Worm (Caenorhabditis elegans): ENCODE results near the gene Y46G5A.20.

Y46G5A.20 gene

DNA sequence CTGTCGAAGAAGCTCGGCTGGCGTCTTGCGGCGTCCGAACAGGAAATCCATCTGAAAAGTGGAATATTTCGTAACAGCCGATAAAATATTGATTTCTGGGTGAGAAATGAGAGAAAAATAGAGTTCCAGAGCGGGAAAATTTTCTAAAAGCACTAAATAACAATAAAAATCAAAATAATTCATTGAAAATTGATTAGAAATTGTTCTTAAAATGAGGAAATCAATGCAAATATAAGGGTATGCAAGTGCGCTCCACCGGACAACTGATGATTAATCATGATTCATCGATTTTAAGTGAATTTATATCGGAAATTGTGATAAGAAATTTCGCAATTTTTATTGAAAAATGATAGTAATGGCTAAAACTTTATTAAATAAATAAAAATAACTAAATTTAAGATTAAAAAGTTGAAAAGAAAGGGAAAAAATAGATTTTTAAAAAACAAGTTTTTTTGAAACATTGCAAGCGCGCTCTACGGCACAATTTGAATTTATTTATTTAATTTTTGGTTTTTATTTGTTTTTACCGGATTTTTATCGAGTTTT, 42.6 kb upstream of the Y46G5A.20 start, which contains the start of the genes vps-2 and tiar-2:
Gene vps-2 (minus strand): TSS at position 51 of the 546 bp plus-strand sequence.
Gene tiar-2 (plus strand): TSS at position 520 of the 546 bp plus-strand sequence.
- peak; percentile 24 for TF ChIP-seq C04F5.9 (tag; optimal IDR thresholded peaks at IDR 0.05)
- TF ChIP-seq hlh-4 (tag; optimal IDR thresholded peaks at IDR 0.05) = no peak
- TF ChIP-seq nhr-237 (tag; optimal IDR thresholded peaks at IDR 0.05) = no peak
- TF ChIP-seq dsc-1 (tag; optimal IDR thresholded peaks at IDR 0.05) = peak; percentile 67
- peak; percentile 66 for TF ChIP-seq snu-23 (GFP tag; optimal IDR thresholded peaks at IDR 0.05)
- TF ChIP-seq nhr-90 (tag; optimal IDR thresholded peaks at IDR 0.05; ENCODE audit: poor library complexity) = peak; percentile 74
- peak; percentile 60 for TF ChIP-seq nhr-20 (tag; optimal IDR thresholded peaks at IDR 0.05)
- TF ChIP-seq lsy-2 (tag; optimal IDR thresholded peaks at IDR 0.05) = peak; percentile 78 to 81
- TF ChIP-seq lin-35 (GFP tag; optimal IDR thresholded peaks at IDR 0.05) = peak; percentile 59 to 73
- TF ChIP-seq swsn-7 (tag; optimal IDR thresholded peaks at IDR 0.05) = peak; percentile 75
- TF ChIP-seq ceh-90 (tag; optimal IDR thresholded peaks at IDR 0.05) = peak; percentile 31
- no peak for TF ChIP-seq hpl-2 (GFP tag; optimal IDR thresholded peaks at IDR 0.05)
- no peak for TF ChIP-seq aly-2 (tag; optimal IDR thresholded peaks at IDR 0.05)
- no peak for TF ChIP-seq ets-5 (GFP tag; IDR thresholded peaks at IDR 0.05)
- no peak for TF ChIP-seq nhr-11 (tag; optimal IDR thresholded peaks at IDR 0.05)
- TF ChIP-seq unc-86 (tag; optimal IDR thresholded peaks at IDR 0.05) = peak; percentile 32
- TF ChIP-seq mdl-1 (tag; optimal IDR thresholded peaks at IDR 0.05) = no peak
- TF ChIP-seq unc-98 (GFP tag; IDR thresholded peaks at IDR 0.05) = no peak
- TF ChIP-seq rnt-1 (tag; optimal IDR thresholded peaks at IDR 0.05) = no peak
- TF ChIP-seq zip-4 (GFP tag; optimal IDR thresholded peaks at IDR 0.05) = peak; percentile 62
- no peak for TF ChIP-seq zag-1 (tag; optimal IDR thresholded peaks at IDR 0.05)
- TF ChIP-seq efl-1 (optimal IDR thresholded peaks at IDR 0.05) = peak; percentile 57 to 67
- peak; percentile 65 to 94 for TF ChIP-seq efl-1 (GFP tag; optimal IDR thresholded peaks at IDR 0.05 in 1 of 2)
- peak; percentile 50; the same call in 1 of the 2 replicates for TF ChIP-seq ceh-88 (GFP tag; IDR thresholded peaks at IDR 0.05)
- TF ChIP-seq fkh-8 (tag; optimal IDR thresholded peaks at IDR 0.05) = peak; percentile 87
- TF ChIP-seq nhr-28 (tag; optimal IDR thresholded peaks at IDR 0.05) = no peak
- peak in 1 of 3 experiments; percentile 27 for TF ChIP-seq ceh-82 (tag; optimal IDR thresholded peaks at IDR 0.05)
- TF ChIP-seq elt-3 (tag; optimal IDR thresholded peaks at IDR 0.05) = peak in 1 of 6 experiments; percentile 8
- TF ChIP-seq fkh-10 (GFP tag; optimal IDR thresholded peaks at IDR 0.05) = no peak
- no peak for TF ChIP-seq sup-37 (GFP tag; optimal IDR thresholded peaks at IDR 0.05)
- no peak for TF ChIP-seq ces-1 (GFP tag; optimal IDR thresholded peaks at IDR 0.05)
- TF ChIP-seq isw-1 (GFP tag; IDR thresholded peaks at IDR 0.05) = peak; percentile 67
- peak; percentile 78 for TF ChIP-seq xbp-1 (tag; optimal IDR thresholded peaks at IDR 0.05)
- no peak for TF ChIP-seq hlh-17 (GFP tag; optimal IDR thresholded peaks at IDR 0.05; ENCODE audit: borderline replicate concordance)
- peak; percentile 73 for TF ChIP-seq elt-2 (tag; optimal IDR thresholded peaks at IDR 0.05)
- TF ChIP-seq ztf-4 (tag; optimal IDR thresholded peaks at IDR 0.05) = no peak
- TF ChIP-seq sptf-1 (tag; optimal IDR thresholded peaks at IDR 0.05) = no peak
- peak; percentile 81 for TF ChIP-seq nhr-85 (tag)
- peak; percentile 23 for TF ChIP-seq blmp-1 (tag; optimal IDR thresholded peaks at IDR 0.05)
- peak; percentile 51 for TF ChIP-seq fkh-4 (tag; optimal IDR thresholded peaks at IDR 0.05; ENCODE audit: borderline replicate concordance)
- TF ChIP-seq mep-1 (tag; optimal IDR thresholded peaks at IDR 0.05) = peak; percentile 85
- TF ChIP-seq pax-3 (tag; optimal IDR thresholded peaks at IDR 0.05) = peak; percentile 59
- no peak for TF ChIP-seq nhr-77 (tag; optimal IDR thresholded peaks at IDR 0.05)
- TF ChIP-seq egl-27 (tag; optimal IDR thresholded peaks at IDR 0.05) = no peak
- TF ChIP-seq unc-130 (tag; optimal IDR thresholded peaks at IDR 0.05) = no peak
- TF ChIP-seq Y116A8C.19 (tag; optimal IDR thresholded peaks at IDR 0.05; ENCODE audit: borderline replicate concordance) = no peak
- TF ChIP-seq lin-13 (GFP tag; optimal IDR thresholded peaks at IDR 0.05) = no peak
- no peak for TF ChIP-seq C34B4.2 (tag; optimal IDR thresholded peaks at IDR 0.05)
- peak; percentile 87 for TF ChIP-seq fos-1 (tag; optimal IDR thresholded peaks at IDR 0.05)
- TF ChIP-seq nhr-19 (GFP tag; conservative IDR thresholded peaks at IDR 0.05) = peak; percentile 75
- no peak for TF ChIP-seq unc-30 (tag; optimal IDR thresholded peaks at IDR 0.05)
- no peak for TF ChIP-seq aha-1 (tag; optimal IDR thresholded peaks at IDR 0.05)
- TF ChIP-seq dpl-1 (GFP tag; optimal IDR thresholded peaks at IDR 0.05) = peak; percentile 58 to 72 (median 58)
